Worm (Caenorhabditis elegans) whole organism, midembryonic: ENCODE data around the gene pad-2.

Experiments
- klf-2 ChIP-seq: fragments of 200-800 bp; sonication (Bioruptor generic); conservative IDR thresholded peaks from 2 replicates; pipeline ENCODE4 v1.3.6; 2022; ENCODE audit warnings: missing genetic modification reagents, missing genetic modification characterization, missing compliant biosample characterization
- tab-1 ChIP-seq: fragments of 200-800 bp; sonication (Bioruptor generic); IDR thresholded peaks from 2 replicates; pipeline ENCODE4 v1.3.6; 2022; ENCODE audit warnings: missing genetic modification characterization, missing compliant biosample characterization
- ztf-23 ChIP-seq: fragments of 200-800 bp; sonication (Bioruptor generic); IDR thresholded peaks from 2 replicates; pipeline ENCODE4 v1.3.6; 2022; ENCODE audit warnings: missing genetic modification reagents, missing genetic modification characterization, missing compliant biosample characterization

DNA sequence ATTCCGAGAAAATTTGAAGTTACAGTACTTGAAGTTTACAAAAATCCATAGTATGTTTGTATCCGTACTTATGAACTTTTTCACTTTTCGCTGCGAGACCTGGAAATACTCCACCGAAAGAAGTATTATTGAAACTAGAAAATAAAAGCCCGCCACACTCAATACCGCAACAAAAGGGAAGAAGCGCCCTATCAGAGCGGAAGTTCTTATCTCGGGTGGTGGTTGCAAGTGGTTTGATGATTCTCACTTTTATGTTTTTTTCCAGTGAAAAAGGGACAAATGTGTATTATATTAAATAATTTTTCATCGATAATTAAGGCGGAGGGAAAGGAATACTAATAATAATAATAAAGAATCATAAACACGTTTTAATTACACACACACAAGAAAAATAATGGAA lies 35.3 kb downstream of the pad-2 start:
- TF ChIP-seq tab-1 (GFP tag; lab: Robert Waterston, UW) (no peak), ztf-23 (GFP tag; lab: Robert Waterston, UW) (no peak), klf-2 (GFP tag; lab: Robert Waterston, UW) (no peak)
